Worm (Caenorhabditis elegans): ENCODE data around the gene C07A4.2.

- TF ChIP-seq him-1 (tag; optimal IDR thresholded peaks at IDR 0.05), result no peak
- no peak for TF ChIP-seq dao-5 (tag; optimal IDR thresholded peaks at IDR 0.05)
Observed at ce11 chrX:10208481-10208880, 36.5 kb downstream of the C07A4.2 start.
